Worm (Caenorhabditis elegans) whole organism, L1 larva: ENCODE measurements around the gene cdr-7.
A peak's percentile ranks its signal among the peaks of the same experiment; 100 is the strongest.

Experiments
- C34B4.2 ChIP-seq: sonication (generic microtip); optimal IDR thresholded peaks from 2 replicates; lab custom pipeline; 2017; ENCODE audit warnings: mild to moderate bottlenecking, missing genetic modification characterization, missing compliant biosample characterization
- alr-1 ChIP-seq: fragments of 200-800 bp; sonication (Bioruptor generic); optimal IDR thresholded peaks from 2 replicates; lab custom pipeline; 2018; ENCODE audit warnings: borderline replicate concordance, mild to moderate bottlenecking, missing genetic modification characterization, missing compliant biosample characterization
- ama-1 ChIP-seq: fragments of 150-350 bp; optimal IDR thresholded peaks from 2 replicates; lab custom pipeline; 2014
- fkh-10 ChIP-seq: sonication (generic microtip); optimal IDR thresholded peaks from 2 replicates; lab custom pipeline; 2017; ENCODE audit warnings: missing biosample characterization, missing genetic modification reagents, missing genetic modification characterization
- mab-9 ChIP-seq: fragments of 200-800 bp; sonication (Bioruptor generic); IDR thresholded peaks from 2 replicates; pipeline ENCODE4 v1.3.6; 2022; ENCODE audit warnings: missing genetic modification reagents, missing genetic modification characterization, missing compliant biosample characterization
- pag-3 ChIP-seq: sonication (generic microtip); optimal IDR thresholded peaks from 2 replicates; lab custom pipeline; 2017; ENCODE audit warnings: missing genetic modification characterization, mild to moderate bottlenecking, missing compliant biosample characterization, antibody characterized with exemption, borderline replicate concordance; ENCODE audit not compliant: insufficient read depth
- pqm-1 ChIP-seq: sonication (generic microtip); optimal IDR thresholded peaks from 3 replicates; lab custom pipeline; 2017; ENCODE audit warnings: missing biosample characterization, missing genetic modification characterization
- rnt-1 ChIP-seq: sonication (generic microtip); optimal IDR thresholded peaks from 2 replicates; lab custom pipeline; 2016; ENCODE audit warnings: mild to moderate bottlenecking, missing genetic modification characterization, moderate library complexity, missing compliant biosample characterization
- skn-1 ChIP-seq: fragments of 150-350 bp; optimal IDR thresholded peaks from 2 replicates; lab custom pipeline; 2014; ENCODE audit warnings: missing biosample characterization, missing genetic modification characterization
- unc-62 ChIP-seq: fragments of 150-350 bp; optimal IDR thresholded peaks from 2 replicates; lab custom pipeline; 2014; ENCODE audit warnings: missing biosample characterization, missing genetic modification reagents, missing genetic modification characterization

ce11 chrV:12408996-12409395, 2.9 kb downstream of the cdr-7 start:
- no peak for TF ChIP-seq C34B4.2 (tag; lab: Kevin White, UChicago)
- no peak for TF ChIP-seq alr-1 (tag; lab: Kevin White, UChicago)
- peak; percentile 85 for TF ChIP-seq skn-1 (tag; lab: Kevin White, UChicago)
- TF ChIP-seq ama-1 (lab: Kevin White, UChicago) = no peak
- TF ChIP-seq pag-3 (tag; lab: Kevin White, UChicago) = no peak
- TF ChIP-seq rnt-1 (tag; lab: Kevin White, UChicago) = no peak
- TF ChIP-seq pqm-1 (tag; lab: Kevin White, UChicago) = no peak
- TF ChIP-seq unc-62 (GFP tag; lab: Kevin White, UChicago) = no peak
- TF ChIP-seq mab-9 = no peak
- TF ChIP-seq fkh-10 (GFP tag; lab: Kevin White, UChicago) = no peak
